Worm (Caenorhabditis elegans): ENCODE measurements around the gene D2063.1.

DNA sequence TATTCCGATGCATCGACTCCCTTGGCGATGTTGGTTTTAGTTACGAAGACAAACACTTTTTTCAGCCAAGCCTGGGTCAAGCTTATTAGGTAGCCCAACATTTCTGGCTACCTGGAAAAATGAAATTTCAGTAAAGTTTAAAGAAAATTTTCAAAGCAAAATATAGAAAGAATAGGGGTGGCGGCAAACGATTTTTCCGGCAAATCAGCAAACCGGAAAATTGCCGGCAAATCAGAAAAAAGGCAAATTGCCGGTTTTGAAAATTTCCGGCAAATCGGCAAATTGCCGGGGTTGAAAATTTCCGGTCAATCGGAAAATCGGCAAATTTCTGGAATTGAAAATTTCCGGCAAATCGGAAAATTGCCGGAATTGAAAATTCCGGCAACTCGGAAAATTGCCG is 50.7 kb downstream of the D2063.1 start, which contains the start of gene F32D1.8:
- TF ChIP-seq cog-1 (tag; optimal IDR thresholded peaks at IDR 0.05) (no peak), flt-1 (GFP tag; IDR thresholded peaks at IDR 0.05) (no peak), klf-2 (GFP tag; conservative IDR thresholded peaks at IDR 0.05) (no peak)
